Worm (Caenorhabditis elegans): ENCODE measurements around the gene idpp-15.

ce11 chrIII:8529772-8530171, 4.9 kb downstream of the idpp-15 start, which contains the start of gene ZC21.10:
- no peak for TF ChIP-seq W03F9.2 (tag; optimal IDR thresholded peaks at IDR 0.05)
- no peak for TF ChIP-seq him-1 (tag; optimal IDR thresholded peaks at IDR 0.05)
